Worm (Caenorhabditis elegans) whole organism, early embryonic: ENCODE results near the gene atp-2.

Source experiments
- F13C5.2 ChIP-seq: sonication (generic microtip); optimal IDR thresholded peaks from 2 replicates; lab custom pipeline; 2017; ENCODE audit warnings: mild to moderate bottlenecking, missing genetic modification characterization, inconsistent platforms, missing compliant biosample characterization
- aly-1 ChIP-seq: sonication (generic microtip); optimal IDR thresholded peaks from 2 replicates; lab custom pipeline; 2016; ENCODE audit warnings: missing genetic modification characterization, missing compliant biosample characterization
- ama-1 ChIP-seq: fragments of 150-350 bp; optimal IDR thresholded peaks from 2 replicates; lab custom pipeline; 2014
- ceh-36 ChIP-seq: sonication (generic microtip); optimal IDR thresholded peaks from 2 replicates; lab custom pipeline; 2016; ENCODE audit warnings: missing genetic modification characterization, inconsistent platforms, missing compliant biosample characterization
- ets-7 ChIP-seq: sonication (generic microtip); optimal IDR thresholded peaks from 2 replicates; lab custom pipeline; 2016; ENCODE audit warnings: missing genotype, missing genetic modification characterization, missing compliant biosample characterization
- flt-1 ChIP-seq: fragments of 200-800 bp; sonication (Bioruptor generic); IDR thresholded peaks from 2 replicates; pipeline ENCODE4 v1.3.6; 2022; ENCODE audit warnings: missing genetic modification characterization, missing compliant biosample characterization
- hmbx-1 ChIP-seq: sonication (generic microtip); optimal IDR thresholded peaks from 2 replicates; lab custom pipeline; 2016; ENCODE audit warnings: mild to moderate bottlenecking, missing genetic modification characterization, missing compliant biosample characterization
- hmg-4 ChIP-seq: fragments of 200-800 bp; sonication (Bioruptor generic); optimal IDR thresholded peaks from 2 replicates; lab custom pipeline; 2018; ENCODE audit warnings: mild to moderate bottlenecking, missing genetic modification characterization, missing compliant biosample characterization
- hnd-1 ChIP-seq: sonication (generic microtip); optimal IDR thresholded peaks from 2 replicates; lab custom pipeline; 2016; ENCODE audit warnings: missing genetic modification characterization, missing compliant biosample characterization
- pes-1 ChIP-seq: fragments of 200-800 bp; sonication (Bioruptor generic); IDR thresholded peaks from 2 replicates; pipeline ENCODE4 v1.3.6; 2022; ENCODE audit warnings: missing genetic modification reagents, missing genetic modification characterization, missing compliant biosample characterization
- scrt-1 ChIP-seq: fragments of 200-800 bp; sonication (Bioruptor generic); IDR thresholded peaks from 2 replicates; pipeline ENCODE4 v1.3.6; 2022; ENCODE audit warnings: missing genetic modification characterization, missing compliant biosample characterization
- tbx-11 ChIP-seq: fragments of 200-800 bp; sonication (Bioruptor generic); IDR thresholded peaks from 2 replicates; pipeline ENCODE4 v1.3.6; 2022; ENCODE audit warnings: missing genetic modification characterization, missing compliant biosample characterization
- tbx-37 ChIP-seq: fragments of 200-800 bp; sonication (Bioruptor generic); conservative IDR thresholded peaks from 2 replicates; pipeline ENCODE4 v1.3.6; 2022; ENCODE audit warnings: missing genetic modification reagents, missing genetic modification characterization, missing compliant biosample characterization
- tra-4 ChIP-seq: sonication (generic microtip); optimal IDR thresholded peaks from 2 replicates; lab custom pipeline; 2017; ENCODE audit warnings: missing genetic modification characterization, missing compliant biosample characterization

- TF ChIP-seq ama-1 (lab: Kevin White, UChicago) (no peak), hmbx-1 (tag; lab: Kevin White, UChicago) (no peak), tbx-11 (GFP tag; lab: Robert Waterston, UW) (no peak), scrt-1 (no peak), tbx-37 (GFP tag; lab: Robert Waterston, UW) (no peak), pes-1 (GFP tag; lab: Robert Waterston, UW) (no peak), ets-7 (no peak), aly-1 (tag; lab: Kevin White, UChicago) (no peak), F13C5.2 (tag; lab: Kevin White, UChicago) (no peak), tra-4 (tag; lab: Kevin White, UChicago) (no peak), flt-1 (no peak), hmg-4 (no peak), hnd-1 (tag; lab: Kevin White, UChicago) (no peak), ceh-36 (tag; lab: Kevin White, UChicago) (no peak)
These were observed 38.0 kb upstream of the atp-2 start for ce11 chrIII:5190179-5190578.
